Worm (Caenorhabditis elegans): ENCODE measurements around the gene let-653.

The let-653 gene

DNA sequence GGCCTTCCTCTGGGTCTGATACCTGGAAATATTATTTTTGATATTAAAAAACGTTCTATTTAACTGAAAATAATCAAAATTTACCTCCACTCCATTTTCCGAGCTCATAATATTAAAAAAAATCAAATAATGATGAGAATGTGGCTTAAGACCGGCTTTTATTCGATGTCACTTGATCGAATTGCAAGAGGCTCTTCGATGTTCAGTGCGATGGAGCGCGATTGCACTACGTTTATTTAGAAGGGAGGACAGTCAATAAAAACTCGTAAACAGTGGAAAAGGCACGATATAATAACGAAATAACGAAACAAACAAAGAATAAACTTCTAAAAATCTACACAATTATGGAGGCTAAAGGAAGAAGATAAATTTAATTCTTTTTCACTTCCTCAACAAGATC is 30.6 kb upstream of the let-653 start, which contains the start of gene tag-30 (continued):
- TF ChIP-seq unc-39 (tag; optimal IDR thresholded peaks at IDR 0.05) (no peak), nhr-11 (tag; optimal IDR thresholded peaks at IDR 0.05) (no peak), nhr-6 (tag; optimal IDR thresholded peaks at IDR 0.05) (no peak), dmd-4 (tag; optimal IDR thresholded peaks at IDR 0.05) (no peak), C34F6.9 (tag; optimal IDR thresholded peaks at IDR 0.05) (peak; percentile 84), peb-1 (tag; optimal IDR thresholded peaks at IDR 0.05) (no peak), nhr-129 (tag; optimal IDR thresholded peaks at IDR 0.05) (peak; percentile 75), ceh-82 (tag; optimal IDR thresholded peaks at IDR 0.05) (no peak), ztf-1 (GFP tag; conservative IDR thresholded peaks at IDR 0.05) (no peak), sma-9 (GFP tag; optimal IDR thresholded peaks at IDR 0.05) (no peak), sma-9 (tag; optimal IDR thresholded peaks at IDR 0.05) (no peak), fos-1 (tag; optimal IDR thresholded peaks at IDR 0.05) (no peak), F13H6.1 (tag; optimal IDR thresholded peaks at IDR 0.05) (peak; percentile 30), nhr-237 (tag; optimal IDR thresholded peaks at IDR 0.05) (no peak), lin-11 (tag; optimal IDR thresholded peaks at IDR 0.05) (no peak), R02D3.7 (tag; optimal IDR thresholded peaks at IDR 0.05) (no peak), unc-55 (GFP tag; optimal IDR thresholded peaks at IDR 0.05) (peak; percentile 40)

DNA sequence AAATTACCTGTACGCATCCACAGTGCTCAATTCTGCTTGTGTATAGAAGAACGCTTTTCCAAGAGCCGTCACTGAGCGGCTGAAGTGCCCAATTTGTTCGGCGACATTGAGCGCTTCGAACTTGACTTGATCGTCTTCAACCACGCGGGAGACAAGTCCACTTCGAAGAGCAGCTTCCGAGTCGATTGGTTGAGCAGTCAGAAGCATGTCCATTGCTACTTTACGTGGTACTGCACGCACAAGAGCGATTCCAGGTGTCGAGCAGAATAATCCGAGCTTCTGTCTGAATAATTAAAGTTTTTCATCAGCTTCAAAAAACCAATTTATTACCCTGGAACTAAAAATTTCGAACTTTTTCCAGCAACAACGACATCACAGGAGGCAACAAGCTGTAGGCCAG is 30.0 kb upstream of the let-653 start:
- TF ChIP-seq skn-1 (tag; optimal IDR thresholded peaks at IDR 0.05) (no peak), lin-39 (tag; optimal IDR thresholded peaks at IDR 0.05) (no peak), egl-27 (tag; optimal IDR thresholded peaks at IDR 0.05) (no peak), peb-1 (tag; optimal IDR thresholded peaks at IDR 0.05) (no peak), ztf-11 (tag; optimal IDR thresholded peaks at IDR 0.05) (no peak), nhr-25 (tag; optimal IDR thresholded peaks at IDR 0.05) (no peak), zag-1 (tag; optimal IDR thresholded peaks at IDR 0.05) (no peak), elt-1 (tag; optimal IDR thresholded peaks at IDR 0.05) (no peak), nhr-6 (tag; optimal IDR thresholded peaks at IDR 0.05) (no peak), gmeb-1 (tag; optimal IDR thresholded peaks at IDR 0.05) (no peak), nhr-129 (tag; optimal IDR thresholded peaks at IDR 0.05) (no peak), lin-13 (GFP tag; optimal IDR thresholded peaks at IDR 0.05) (no peak), fos-1 (tag; optimal IDR thresholded peaks at IDR 0.05) (no peak), ama-1 (optimal IDR thresholded peaks at IDR 0.05) (no peak), lin-11 (tag; optimal IDR thresholded peaks at IDR 0.05) (no peak), nhr-237 (tag; optimal IDR thresholded peaks at IDR 0.05) (no peak)

DNA sequence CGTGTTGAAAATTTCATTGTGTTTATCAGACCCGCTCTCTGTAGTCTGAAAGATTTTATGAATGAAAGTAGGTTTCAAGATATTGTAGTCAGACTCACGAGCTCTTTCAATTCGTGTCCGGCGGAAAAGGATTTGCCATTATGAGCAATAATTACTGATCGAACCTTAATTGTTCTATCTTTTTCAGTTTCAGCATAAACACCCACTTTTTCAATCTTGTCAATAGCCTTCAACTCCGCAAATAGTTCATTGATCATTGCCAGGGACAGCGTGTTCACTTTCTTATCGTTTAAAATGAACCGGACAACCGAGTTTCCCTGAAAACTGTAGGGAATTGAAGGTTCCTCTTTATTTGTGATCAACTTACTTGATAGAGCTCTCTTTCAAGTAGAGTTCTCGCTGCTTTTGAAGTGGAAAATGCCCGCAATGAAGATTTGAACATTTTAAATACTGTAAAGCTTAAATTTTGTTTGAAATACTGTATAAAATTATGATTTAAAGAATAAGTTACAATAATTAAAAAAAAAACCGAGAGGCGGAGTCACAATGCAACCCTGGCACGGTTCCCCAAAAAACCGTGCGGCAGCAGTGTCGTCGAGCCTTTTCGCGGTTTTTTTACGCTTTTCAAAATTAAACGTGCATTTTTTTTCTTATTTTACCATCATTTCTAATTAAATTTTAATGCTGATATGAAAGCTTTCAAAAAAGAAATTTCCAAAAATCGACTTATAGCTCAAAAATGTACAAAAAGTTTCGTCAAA is 29.3 kb upstream of the let-653 start, which contains the start of gene ech-2:
Gene ech-2 (minus strand): TSS at position 452 of the 761 bp plus-strand sequence.
- TF ChIP-seq unc-55 (GFP tag; optimal IDR thresholded peaks at IDR 0.05) (peak; percentile 41), lsy-2 (tag; optimal IDR thresholded peaks at IDR 0.05) (peak in 1 of 2 experiments; percentile 37), sma-3 (GFP tag; optimal IDR thresholded peaks at IDR 0.05) (no peak), snpc-4 (tag; optimal IDR thresholded peaks at IDR 0.05) (peak; percentile 20), C34F6.9 (tag; optimal IDR thresholded peaks at IDR 0.05) (peak; percentile 15)

DNA sequence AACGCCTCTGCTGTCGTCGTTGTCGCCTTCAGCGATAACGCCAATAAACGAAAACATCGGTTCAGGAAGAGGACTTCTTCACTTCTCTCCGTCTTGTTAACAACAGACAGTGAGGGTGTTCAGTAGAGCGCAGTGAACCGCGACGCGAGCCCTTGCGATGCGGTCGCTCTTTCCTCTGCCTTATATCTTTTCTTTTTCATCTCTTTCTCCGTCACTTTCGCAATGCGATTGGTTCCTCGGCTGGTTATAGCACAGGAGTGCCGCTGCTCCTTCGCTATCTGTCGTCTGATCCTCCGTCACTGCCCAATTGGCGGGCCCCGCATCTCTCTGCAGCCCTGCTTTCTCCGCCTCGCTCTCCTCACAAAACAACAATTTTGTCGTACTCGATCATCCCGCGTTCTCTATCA is 28.3 kb upstream of the let-653 start:
- TF ChIP-seq mab-5 (tag; optimal IDR thresholded peaks at IDR 0.05) (peak; percentile 42), unc-62 (GFP tag; optimal IDR thresholded peaks at IDR 0.05) (no peak), lin-13 (GFP tag; optimal IDR thresholded peaks at IDR 0.05) (peak; percentile 77), mdl-1 (tag; optimal IDR thresholded peaks at IDR 0.05) (peak in 1 of 2 experiments; percentile 55), nhr-237 (tag; optimal IDR thresholded peaks at IDR 0.05) (no peak), egl-27 (tag; optimal IDR thresholded peaks at IDR 0.05) (peak; percentile 60), R02D3.7 (tag; optimal IDR thresholded peaks at IDR 0.05) (no peak), lsy-2 (tag; optimal IDR thresholded peaks at IDR 0.05) (peak; percentile 38 to 78), sma-3 (GFP tag; optimal IDR thresholded peaks at IDR 0.05) (peak; percentile 26), F13H6.1 (tag; optimal IDR thresholded peaks at IDR 0.05) (peak; percentile 78), mbf-1 (tag; optimal IDR thresholded peaks at IDR 0.05) (no peak), crh-2 (tag; optimal IDR thresholded peaks at IDR 0.05) (peak; percentile 58), nhr-25 (tag; optimal IDR thresholded peaks at IDR 0.05) (peak; percentile 2), lin-11 (tag; optimal IDR thresholded peaks at IDR 0.05) (peak; percentile 92), ztf-4 (tag; optimal IDR thresholded peaks at IDR 0.05) (no peak), dmd-4 (tag; optimal IDR thresholded peaks at IDR 0.05) (no peak), ceh-82 (tag; optimal IDR thresholded peaks at IDR 0.05) (no peak), nhr-10 (tag; optimal IDR thresholded peaks at IDR 0.05) (no peak), nhr-6 (tag; optimal IDR thresholded peaks at IDR 0.05) (peak; percentile 16), alr-1 (tag; optimal IDR thresholded peaks at IDR 0.05) (no peak), nhr-21 (tag; optimal IDR thresholded peaks at IDR 0.05) (no peak), snpc-4 (tag; optimal IDR thresholded peaks at IDR 0.05) (peak; percentile 56), zag-1 (tag; optimal IDR thresholded peaks at IDR 0.05) (peak; percentile 90), ceh-16 (tag; optimal IDR thresholded peaks at IDR 0.05) (no peak), blmp-1 (tag; optimal IDR thresholded peaks at IDR 0.05; ENCODE audit: insufficient read depth) (no peak), nhr-23 (tag; optimal IDR thresholded peaks at IDR 0.05) (no peak), Y55F3AM.14 (GFP tag; optimal IDR thresholded peaks at IDR 0.05) (peak; percentile 43), peb-1 (tag; optimal IDR thresholded peaks at IDR 0.05) (no peak), fos-1 (tag; optimal IDR thresholded peaks at IDR 0.05) (peak; percentile 46), sma-9 (GFP tag; optimal IDR thresholded peaks at IDR 0.05) (peak; percentile 72), sma-9 (tag; optimal IDR thresholded peaks at IDR 0.05) (no peak), lin-39 (tag; optimal IDR thresholded peaks at IDR 0.05) (no peak), unc-55 (GFP tag; optimal IDR thresholded peaks at IDR 0.05) (peak; percentile 93), ztf-1 (GFP tag; conservative IDR thresholded peaks at IDR 0.05) (no peak)

Measured in whole organism, L2 larva.